Fruit fly (Drosophila melanogaster): ENCODE results near the gene CG32687.

The CG32687 gene

dm6 chrX:10473510-10474212 lies 13.3 kb downstream of the CG32687 start, which contains the start of gene CG2889 (continued):
- TF ChIP-seq MESR4 (GFP tag; optimal IDR thresholded peaks at IDR 0.05) (peak; percentile 15), Chrac-16 (GFP tag; optimal IDR thresholded peaks at IDR 0.05) (peak; percentile 20), CG12155 (GFP tag; optimal IDR thresholded peaks at IDR 0.05) (no peak), CG43689 (GFP tag; IDR thresholded peaks at IDR 0.05) (no peak), CG17186 (GFP tag; optimal IDR thresholded peaks at IDR 0.05) (peak; percentile 17), sim (GFP tag; IDR thresholded peaks at IDR 0.05) (no peak), CG6272 (GFP tag; IDR thresholded peaks at IDR 0.05) (peak; percentile 40; the same call in 1 of the 2 replicates), mld (GFP tag; IDR thresholded peaks at IDR 0.05; ENCODE audit: partially characterized antibody) (peak; percentile 34; the same call in 1 of the 3 replicates), CG8290 (GFP tag; optimal IDR thresholded peaks at IDR 0.05) (peak; percentile 1), CG8290 (tag; optimal IDR thresholded peaks at IDR 0.05) (peak in 1 of 2 experiments; percentile 56), Scr (GFP tag; IDR thresholded peaks at IDR 0.05; ENCODE audit: partially characterized antibody) (peak; percentile 67), zen (tag; optimal IDR thresholded peaks at IDR 0.05) (peak; percentile 80), Ssrp (tag; optimal IDR thresholded peaks at IDR 0.05) (no peak), lov (optimal IDR thresholded peaks at IDR 0.05) (no peak), lov (GFP tag; IDR thresholded peaks at IDR 0.05) (0 out of 3 replicates have a peak, but pooled peaks have one; percentile 26), tll (GFP tag; optimal IDR thresholded peaks at IDR 0.05) (peak in 1 of 2 experiments; percentile 56), CG9797 (GFP tag; optimal IDR thresholded peaks at IDR 0.05) (peak; percentile 13), CG32532 (GFP tag; IDR thresholded peaks at IDR 0.05) (peak; percentile 32; the same call in 1 of the 2 replicates), trem (tag; optimal IDR thresholded peaks at IDR 0.05) (peak; percentile 51), CG9932 (GFP tag; IDR thresholded peaks at IDR 0.05) (peak; percentile 52), CG6765 (GFP tag; optimal IDR thresholded peaks at IDR 0.05) (no peak), CG18764 (GFP tag; optimal IDR thresholded peaks at IDR 0.05) (no peak), dpn (GFP tag; optimal IDR thresholded peaks at IDR 0.05) (peak in 1 of 2 experiments; percentile 37), CG3847 (GFP tag; IDR thresholded peaks at IDR 0.05) (peak; percentile 63), CG42726 (GFP tag; IDR thresholded peaks at IDR 0.05; ENCODE audit: partially characterized antibody) (peak; percentile 38; the same call in 1 of the 2 replicates), CG2120 (GFP tag; optimal IDR thresholded peaks at IDR 0.05) (peak; percentile 41), Dp (GFP tag; optimal IDR thresholded peaks at IDR 0.05) (peak; percentile 28), CG12659 (GFP tag; optimal IDR thresholded peaks at IDR 0.05) (peak; percentile 43), CG18599 (GFP tag; optimal IDR thresholded peaks at IDR 0.05) (peak; percentile 6), nau (GFP tag; optimal IDR thresholded peaks at IDR 0.05) (no peak), fd3F (GFP tag; optimal IDR thresholded peaks at IDR 0.05) (no peak), wdn (GFP tag; IDR thresholded peaks at IDR 0.05) (no peak), cg (GFP tag; optimal IDR thresholded peaks at IDR 0.05) (no peak), CG4854 (GFP tag; optimal IDR thresholded peaks at IDR 0.05) (no peak), CG2678 (tag; optimal IDR thresholded peaks at IDR 0.05) (no peak), CG9817 (tag; optimal IDR thresholded peaks at IDR 0.05) (peak; percentile 14), Nf-YA (GFP tag; IDR thresholded peaks at IDR 0.05) (no peak), Dad (GFP tag; optimal IDR thresholded peaks at IDR 0.05) (peak; percentile 1), esg (GFP tag; conservative IDR thresholded peaks at IDR 0.05) (0 out of 2 replicates have a peak, but pooled peaks have one; percentile 21), HLH4C (GFP tag; IDR thresholded peaks at IDR 0.05; ENCODE audit: partially characterized antibody) (0 out of 3 replicates have a peak, but pooled peaks have one; percentile 42), Hr51 (GFP tag; optimal IDR thresholded peaks at IDR 0.05) (peak in 1 of 2 experiments; percentile 21), BEAF-32 (GFP tag; optimal IDR thresholded peaks at IDR 0.05) (peak; percentile 75), Usf (GFP tag; optimal IDR thresholded peaks at IDR 0.05) (no peak), HmgZ (tag; optimal IDR thresholded peaks at IDR 0.05) (peak; percentile 36), ind (GFP tag; optimal IDR thresholded peaks at IDR 0.05) (peak; percentile 14), grau (tag; optimal IDR thresholded peaks at IDR 0.05) (peak; percentile 1), CG13424 (tag; optimal IDR thresholded peaks at IDR 0.05) (peak; percentile 23), ken (GFP tag; IDR thresholded peaks at IDR 0.05) (peak; percentile 44; the same call in 1 of the 3 replicates)
